Worm (Caenorhabditis elegans): ENCODE data around the gene cnc-5.
"Not testable (repeated sequence)": the region's sequence is repeated elsewhere in the genome, so short reads cannot be mapped to it uniquely, and the experiment has no call there.

ce11 chrV:1490874-1491273, 45.7 kb downstream of the cnc-5 start:
- TF ChIP-seq rnt-1 (tag; optimal IDR thresholded peaks at IDR 0.05); ceh-30 (tag; optimal IDR thresholded peaks at IDR 0.05); lim-6 (tag; optimal IDR thresholded peaks at IDR 0.05); nhr-11 (tag; optimal IDR thresholded peaks at IDR 0.05); tbx-2 (tag; optimal IDR thresholded peaks at IDR 0.05); fkh-6 (tag; optimal IDR thresholded peaks at IDR 0.05); ama-1 (optimal IDR thresholded peaks at IDR 0.05); T23F11.4 (GFP tag; optimal IDR thresholded peaks at IDR 0.05); pha-4 (tag; optimal IDR thresholded peaks at IDR 0.05); fkh-10 (GFP tag; optimal IDR thresholded peaks at IDR 0.05); elt-4 (tag; optimal IDR thresholded peaks at IDR 0.05); ceh-45 (GFP tag; IDR thresholded peaks at IDR 0.05): not testable (repeated sequence)
